Worm (Caenorhabditis elegans): ENCODE data around the gene F58G6.3.

Gene F58G6.3

DNA sequence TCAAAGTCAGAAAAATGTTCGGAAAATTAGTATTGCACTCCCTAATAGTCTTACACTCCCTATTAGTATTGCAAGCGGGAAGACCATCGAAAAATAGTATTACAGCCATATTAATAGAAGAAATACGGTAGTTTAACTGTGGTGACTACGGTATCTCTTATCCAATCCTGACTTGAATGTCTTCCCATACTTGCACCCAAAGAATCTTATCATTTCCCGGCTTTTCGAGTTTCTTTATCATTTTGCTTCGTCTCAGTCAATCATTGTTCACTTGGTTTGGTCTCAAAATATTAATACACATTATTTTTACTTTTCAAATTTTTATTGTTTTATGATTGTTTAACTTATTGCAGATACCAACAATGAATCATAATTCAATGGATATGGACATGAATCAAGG lies at the start of gene F58G6.3:
TSS of gene F58G6.3 (plus strand) at position 352 of the 400 bp plus-strand sequence.
- no peak for TF ChIP-seq ceh-16 (tag; optimal IDR thresholded peaks at IDR 0.05)
- TF ChIP-seq nfya-1 (tag; optimal IDR thresholded peaks at IDR 0.05; ENCODE audit: insufficient read depth): peak; percentile 7
- TF ChIP-seq pqm-1 (tag; optimal IDR thresholded peaks at IDR 0.05): peak; percentile 35
- peak; percentile 62 for TF ChIP-seq elt-2 (tag; optimal IDR thresholded peaks at IDR 0.05)

DNA sequence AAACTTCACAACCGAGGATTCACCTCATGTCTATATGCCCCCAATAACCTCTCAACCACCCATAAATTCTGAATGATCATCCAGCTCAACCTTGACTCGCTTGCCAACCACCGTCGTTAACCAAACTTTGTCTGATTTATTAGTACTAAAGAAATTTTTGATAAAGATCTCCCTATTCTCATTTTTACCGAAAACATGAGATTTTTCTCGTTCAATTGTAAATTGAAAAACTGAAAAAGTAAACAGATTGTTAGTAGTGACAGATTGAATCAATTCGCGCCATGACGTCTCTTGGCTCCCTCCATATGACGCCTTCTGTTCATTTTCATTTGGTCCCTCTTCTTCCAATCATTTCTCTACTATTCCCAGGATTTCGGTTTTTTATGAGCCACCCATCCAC lies 45.4 kb upstream of the F58G6.3 start:
- TF ChIP-seq elt-1 (tag; optimal IDR thresholded peaks at IDR 0.05) (peak; percentile 98), elt-2 (tag; optimal IDR thresholded peaks at IDR 0.05) (no peak), nhr-77 (tag; optimal IDR thresholded peaks at IDR 0.05) (no peak)

DNA sequence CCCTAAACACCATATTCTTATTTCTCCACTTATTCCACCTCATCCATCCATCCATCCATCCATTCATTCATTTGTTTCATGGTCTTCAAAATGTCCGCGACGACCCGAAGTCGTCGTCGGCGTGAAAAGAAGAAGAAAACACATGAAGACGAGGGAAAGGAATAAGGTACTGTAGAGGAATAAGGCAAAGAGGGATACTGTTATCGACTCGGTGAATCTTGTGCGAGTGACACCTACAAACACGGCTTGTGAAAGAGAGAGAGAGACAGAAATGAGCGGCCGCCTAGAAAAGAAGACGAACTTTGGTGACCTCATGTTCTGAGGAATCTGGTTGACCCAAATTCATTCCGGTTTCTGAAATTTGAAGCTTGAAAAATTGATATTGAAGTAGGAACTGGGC lies 44.2 kb upstream of the F58G6.3 start:
- TF ChIP-seq nhr-25 (tag; optimal IDR thresholded peaks at IDR 0.05): peak; percentile 55
- TF ChIP-seq nhr-77 (tag; optimal IDR thresholded peaks at IDR 0.05): no peak
- TF ChIP-seq elt-1 (tag; optimal IDR thresholded peaks at IDR 0.05): peak; percentile 93
- TF ChIP-seq daf-12 (tag; optimal IDR thresholded peaks at IDR 0.05): no peak
- TF ChIP-seq ztf-4 (tag; optimal IDR thresholded peaks at IDR 0.05): no peak
- TF ChIP-seq unc-62 (GFP tag; optimal IDR thresholded peaks at IDR 0.05): no peak
- TF ChIP-seq nhr-28 (tag; optimal IDR thresholded peaks at IDR 0.05): no peak

DNA sequence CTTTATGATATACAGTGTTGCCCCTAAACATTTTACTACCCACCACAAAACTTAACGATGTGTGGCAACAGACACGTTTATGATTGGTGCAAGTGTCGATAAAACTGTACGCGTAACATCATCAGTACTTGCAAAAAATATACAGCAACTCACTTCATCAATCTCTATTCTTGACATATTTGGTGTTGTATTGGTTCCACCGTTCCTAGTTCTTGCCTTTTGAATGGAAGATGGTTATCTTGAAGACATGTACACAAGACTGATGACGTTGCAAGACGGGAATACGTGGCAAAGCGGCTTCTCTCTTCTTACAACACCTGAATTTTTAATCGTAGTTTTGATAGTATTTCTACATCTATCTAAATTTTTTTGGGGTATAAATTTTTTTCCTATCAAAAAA lies 42.4 kb upstream of the F58G6.3 start:
- no peak for TF ChIP-seq ceh-16 (tag; optimal IDR thresholded peaks at IDR 0.05)
- TF ChIP-seq nhr-25 (tag; optimal IDR thresholded peaks at IDR 0.05): peak; percentile 4
- TF ChIP-seq pha-4 (tag; optimal IDR thresholded peaks at IDR 0.05): no peak
- no peak for TF ChIP-seq nhr-237 (tag; optimal IDR thresholded peaks at IDR 0.05)
- no peak for TF ChIP-seq ceh-9 (tag; optimal IDR thresholded peaks at IDR 0.05)
- TF ChIP-seq mdl-1 (tag; optimal IDR thresholded peaks at IDR 0.05): no peak
- TF ChIP-seq elt-1 (tag; optimal IDR thresholded peaks at IDR 0.05): peak; percentile 92
- TF ChIP-seq sea-2 (GFP tag; optimal IDR thresholded peaks at IDR 0.05): no peak
- no peak for TF ChIP-seq ZK546.5 (tag; optimal IDR thresholded peaks at IDR 0.05)

DNA sequence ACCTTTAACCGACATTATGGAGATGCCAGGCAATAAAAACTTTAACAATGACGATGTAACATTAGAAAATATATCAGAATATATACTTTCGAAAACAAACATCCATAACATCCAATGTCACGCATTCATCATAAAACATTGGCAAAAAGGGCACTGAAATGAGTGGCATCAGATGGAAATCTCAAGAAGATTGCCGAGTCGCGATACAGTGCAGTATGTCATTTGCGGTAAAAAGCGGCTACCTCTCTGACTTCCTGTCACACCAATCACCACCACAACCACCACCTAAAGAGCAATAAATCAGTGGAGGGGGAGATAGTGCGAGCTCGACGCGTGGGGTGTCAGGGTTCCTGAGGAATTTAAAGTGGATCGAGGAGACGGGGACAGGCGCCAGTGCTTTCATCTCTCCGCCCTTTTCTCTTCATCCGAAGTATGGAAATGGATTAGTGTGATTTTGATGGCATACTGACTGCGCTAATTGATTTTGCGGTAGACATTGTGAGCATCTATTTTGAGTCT lies 40.2 kb upstream of the F58G6.3 start:
- no peak for TF ChIP-seq nhr-11 (tag; optimal IDR thresholded peaks at IDR 0.05)
- TF ChIP-seq elt-1 (tag; optimal IDR thresholded peaks at IDR 0.05): peak; percentile 92
- TF ChIP-seq nhr-77 (tag; optimal IDR thresholded peaks at IDR 0.05): no peak

DNA sequence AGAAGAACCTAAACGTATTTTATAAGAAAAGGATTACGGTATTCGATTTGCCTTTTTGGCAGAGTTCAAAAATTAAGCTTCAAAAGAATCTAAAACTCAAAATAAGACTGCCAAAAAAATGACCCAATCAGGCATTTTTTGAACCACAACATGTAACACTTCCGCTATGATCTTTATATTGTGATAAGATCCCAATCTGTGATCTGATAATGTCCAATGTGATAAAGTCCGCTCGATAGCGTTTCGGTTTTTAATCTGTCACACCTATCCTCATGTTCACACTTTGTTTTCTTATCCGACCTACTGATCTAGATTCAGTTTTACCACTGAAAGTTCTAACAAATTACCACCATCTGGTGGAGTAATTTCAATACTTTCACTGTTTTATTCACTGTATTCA lies 39.3 kb upstream of the F58G6.3 start:
- TF ChIP-seq nfya-1 (tag; optimal IDR thresholded peaks at IDR 0.05; ENCODE audit: insufficient read depth) (no peak), nhr-43 (tag; optimal IDR thresholded peaks at IDR 0.05; ENCODE audit: poor library complexity, severe bottlenecking) (no peak), egl-5 (tag; optimal IDR thresholded peaks at IDR 0.05) (no peak), nhr-23 (tag; optimal IDR thresholded peaks at IDR 0.05) (peak; percentile 22), elt-1 (tag; optimal IDR thresholded peaks at IDR 0.05) (peak; percentile 99)

DNA sequence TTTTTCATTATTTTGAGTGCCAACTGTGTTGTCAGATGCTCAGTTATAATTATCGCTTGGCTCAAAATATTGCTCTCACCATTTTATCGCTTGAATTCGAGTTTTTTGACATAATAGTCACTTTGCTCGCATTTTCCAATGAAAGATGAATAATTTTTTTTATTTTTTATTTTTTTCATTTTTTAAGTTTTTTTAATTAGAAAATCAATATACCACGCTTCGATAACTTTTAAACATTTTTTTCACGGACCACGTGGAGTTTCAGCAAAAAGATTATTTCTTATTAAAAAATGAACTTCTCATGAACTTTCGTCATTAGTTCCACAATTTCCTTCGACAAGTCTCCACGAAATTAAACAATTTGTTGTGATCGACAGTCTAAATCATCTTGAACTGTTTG lies 38.6 kb upstream of the F58G6.3 start, which contains the start of gene elt-1:
TSS of gene elt-1 (plus strand) at position 301 of the 400 bp plus-strand sequence.
- TF ChIP-seq zag-1 (tag; optimal IDR thresholded peaks at IDR 0.05) (no peak), snpc-4 (tag; optimal IDR thresholded peaks at IDR 0.05) (no peak), tbx-2 (tag; optimal IDR thresholded peaks at IDR 0.05) (no peak), jun-1 (tag; optimal IDR thresholded peaks at IDR 0.05) (no peak), mdl-1 (tag; optimal IDR thresholded peaks at IDR 0.05) (no peak), lin-15B (tag; optimal IDR thresholded peaks at IDR 0.05) (no peak), daf-12 (tag; optimal IDR thresholded peaks at IDR 0.05) (no peak), nhr-11 (tag; optimal IDR thresholded peaks at IDR 0.05) (no peak)

DNA sequence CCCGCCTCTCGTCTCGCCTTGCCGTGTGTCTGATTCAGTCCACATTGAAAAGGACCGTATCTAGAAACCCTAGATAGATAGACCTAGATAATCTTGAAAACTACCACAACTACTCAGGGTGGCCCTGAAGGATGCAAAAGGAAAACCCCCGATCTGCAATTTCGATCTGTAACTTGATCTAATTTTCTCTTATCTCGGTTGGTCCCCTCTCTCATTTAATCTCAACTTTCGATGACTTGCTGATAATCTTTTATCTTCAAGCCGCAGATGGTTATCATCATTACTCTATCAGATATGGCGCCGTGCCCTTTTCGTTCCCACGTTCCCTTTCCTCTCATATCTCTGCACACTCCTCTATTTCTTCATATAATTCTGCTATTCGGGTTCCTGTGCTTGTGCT lies 37.8 kb upstream of the F58G6.3 start:
- peak; percentile 100 for TF ChIP-seq elt-1 (tag; optimal IDR thresholded peaks at IDR 0.05)
- peak; percentile 47 for TF ChIP-seq ceh-16 (tag; optimal IDR thresholded peaks at IDR 0.05)
- TF ChIP-seq nhr-25 (tag; optimal IDR thresholded peaks at IDR 0.05): peak; percentile 67
- peak; percentile 23 for TF ChIP-seq lsy-12 (tag; optimal IDR thresholded peaks at IDR 0.05)
- TF ChIP-seq nhr-23 (tag; optimal IDR thresholded peaks at IDR 0.05): peak; percentile 86
- TF ChIP-seq nhr-28 (tag; optimal IDR thresholded peaks at IDR 0.05): no peak
- no peak for TF ChIP-seq nhr-12 (tag; optimal IDR thresholded peaks at IDR 0.05)
